Fruit fly (Drosophila melanogaster) whole organism, pupa: Measurements from ENCODE around the gene CG14518.

Source experiments
- CG13204 ChIP-seq: fragments of 200-800 bp; sonication (Bioruptor generic); optimal IDR thresholded peaks from 2 replicates; lab custom pipeline; 2018; ENCODE audit warnings: missing biosample characterization, mild to moderate bottlenecking, missing genetic modification characterization, moderate library complexity
- CG34367 ChIP-seq: fragments of 200-800 bp; sonication (Bioruptor generic); optimal IDR thresholded peaks from 2 replicates; lab custom pipeline; 2018; ENCODE audit warnings: missing biosample characterization, mild to moderate bottlenecking, missing genetic modification characterization
- CG8159 ChIP-seq: fragments of 200-800 bp; sonication (Bioruptor generic); optimal IDR thresholded peaks from 3 replicates; lab custom pipeline; 2018; ENCODE audit warnings: missing biosample characterization, mild to moderate bottlenecking, missing genetic modification characterization, moderate library complexity
- CG8301 ChIP-seq: fragments of 200-800 bp; sonication (Bioruptor generic); optimal IDR thresholded peaks from 2 replicates; lab custom pipeline; 2018; ENCODE audit warnings: missing biosample characterization, mild to moderate bottlenecking, missing genetic modification characterization
- D1 ChIP-seq: fragments of 200-800 bp; sonication (Bioruptor generic); optimal IDR thresholded peaks from 2 replicates; lab custom pipeline; 2018; ENCODE audit warnings: missing biosample characterization, mild to moderate bottlenecking, missing genetic modification characterization, moderate library complexity
- Ets98B ChIP-seq: fragments of 200-800 bp; sonication (Bioruptor generic); IDR thresholded peaks from 2 replicates; pipeline ENCODE4 v1.3.6; 2022; ENCODE audit warnings: missing biosample characterization, missing genetic modification characterization
- Pif1A ChIP-seq: fragments of 200-800 bp; sonication (Bioruptor generic); optimal IDR thresholded peaks from 3 replicates; lab custom pipeline; 2016; ENCODE audit warnings: missing biosample characterization, missing genetic modification characterization
- Snoo ChIP-seq: fragments of 200-800 bp; sonication (Bioruptor generic); optimal IDR thresholded peaks from 3 replicates; lab custom pipeline; 2017; ENCODE audit warnings: missing biosample characterization, mild to moderate bottlenecking, missing genetic modification characterization, inconsistent platforms
- gl ChIP-seq: fragments of 200-800 bp; sonication (Bioruptor generic); optimal IDR thresholded peaks from 2 replicates; lab custom pipeline; 2018; ENCODE audit warnings: missing biosample characterization, mild to moderate bottlenecking, missing genetic modification characterization

dm6 chr3R:29067091-29067490 is 42.3 kb downstream of the CG14518 start:
- TF ChIP-seq Pif1A (GFP tag; lab: Kevin White, UChicago) = no peak
- no peak for TF ChIP-seq Ets98B (GFP tag; lab: Robert Waterston, UW)
- no peak for TF ChIP-seq D1 (tag; lab: Kevin White, UChicago)
- no peak for TF ChIP-seq CG8159
- no peak for TF ChIP-seq CG8301 (tag; lab: Kevin White, UChicago)
- TF ChIP-seq CG13204 = no peak
- no peak for TF ChIP-seq Snoo (tag; lab: Kevin White, UChicago)
- no peak for TF ChIP-seq CG34367 (tag; lab: Kevin White, UChicago)
- TF ChIP-seq gl (tag; lab: Kevin White, UChicago) = no peak
